Fruit fly (Drosophila melanogaster) ovary, adult (tissue): ENCODE data around the gene CG42233.
A peak's percentile ranks its signal among the peaks of the same experiment; 100 is the strongest.

Source experiments
- CG17801 ChIP-seq: fragments of 200-800 bp; optimal IDR thresholded peaks from 2 replicates; lab custom pipeline; 2019; ENCODE audit warnings: missing biosample characterization, mild to moderate bottlenecking, missing genetic modification characterization, moderate library complexity; ENCODE audit not compliant: partially characterized antibody

The CG42233 gene

DNA sequence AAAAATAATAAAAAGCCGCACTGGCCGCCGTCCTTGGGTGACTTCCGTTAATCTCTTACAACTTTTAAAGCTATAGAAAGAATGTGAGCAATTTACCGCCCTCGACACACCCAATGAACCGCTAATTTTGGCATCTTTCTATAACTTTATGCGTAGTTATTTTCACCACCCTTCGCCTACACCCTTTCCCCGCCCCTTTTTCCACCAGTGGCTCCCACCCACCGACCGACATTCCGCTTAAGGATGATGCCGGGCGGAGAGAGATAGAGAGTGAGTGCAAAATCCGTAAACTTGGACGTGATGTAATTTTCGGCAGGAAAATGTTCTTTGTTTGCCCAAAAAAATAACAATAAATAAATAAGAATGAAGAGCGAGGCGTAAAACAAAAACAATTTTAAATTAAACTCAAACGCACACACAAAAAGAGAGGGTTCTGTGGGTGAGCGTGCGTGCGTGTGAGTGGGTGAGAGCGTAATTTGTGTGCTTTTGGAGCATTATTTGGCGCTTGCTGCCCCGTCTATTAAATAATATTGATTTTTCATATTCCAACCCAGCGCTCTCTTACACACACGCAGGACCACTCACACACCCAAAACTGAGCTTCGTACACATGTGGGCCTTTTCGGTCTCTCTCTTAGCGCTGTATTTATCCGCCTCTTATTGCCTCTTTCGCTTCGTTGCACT lies 27.5 kb downstream of the CG42233 start:
- TF ChIP-seq CG17801 (GFP tag; lab: Kevin White, UChicago) = no peak

DNA sequence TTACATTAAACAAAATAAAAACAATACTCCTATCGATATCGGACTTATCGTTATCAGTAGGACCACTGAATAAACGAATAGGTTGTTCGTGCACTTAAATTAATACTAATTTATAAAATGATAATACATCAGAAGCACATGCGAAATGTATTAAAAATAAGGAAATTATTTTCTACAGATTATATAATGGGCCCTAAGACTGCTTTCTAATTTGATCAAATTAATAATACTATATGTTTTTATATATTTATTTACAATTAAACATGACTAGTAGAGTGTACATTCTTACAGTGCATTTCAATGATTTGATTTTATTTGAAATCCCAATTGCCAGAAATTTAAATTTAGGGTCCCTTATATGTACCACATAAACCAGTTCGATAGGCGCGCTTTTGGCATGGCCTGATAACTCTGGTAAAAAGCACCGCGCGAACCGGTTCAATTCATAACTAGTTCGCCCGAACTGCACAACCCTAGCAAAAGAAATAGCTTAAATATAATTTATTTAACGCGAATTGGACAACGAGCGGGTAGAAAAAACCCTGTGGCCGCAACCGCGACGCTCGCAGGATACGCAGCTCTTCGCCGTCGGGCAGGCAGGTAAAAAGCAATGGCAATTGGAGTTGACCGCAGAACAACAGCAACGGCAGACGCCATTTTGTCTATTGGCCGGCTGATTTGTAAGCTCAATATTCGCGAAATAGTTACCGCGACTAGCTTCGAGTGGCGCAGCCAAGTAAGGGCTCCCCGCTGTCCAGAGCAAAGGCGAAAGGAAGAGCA lies 28.3 kb downstream of the CG42233 start, which contains the start of the genes CG2126 and faf:
Gene CG2126 (minus strand): TSS at position 70 of the 780 bp plus-strand sequence.
Gene faf (plus strand): TSS at position 438 of the 780 bp plus-strand sequence.
- peak; percentile 75 for TF ChIP-seq CG17801 (GFP tag; lab: Kevin White, UChicago)

DNA sequence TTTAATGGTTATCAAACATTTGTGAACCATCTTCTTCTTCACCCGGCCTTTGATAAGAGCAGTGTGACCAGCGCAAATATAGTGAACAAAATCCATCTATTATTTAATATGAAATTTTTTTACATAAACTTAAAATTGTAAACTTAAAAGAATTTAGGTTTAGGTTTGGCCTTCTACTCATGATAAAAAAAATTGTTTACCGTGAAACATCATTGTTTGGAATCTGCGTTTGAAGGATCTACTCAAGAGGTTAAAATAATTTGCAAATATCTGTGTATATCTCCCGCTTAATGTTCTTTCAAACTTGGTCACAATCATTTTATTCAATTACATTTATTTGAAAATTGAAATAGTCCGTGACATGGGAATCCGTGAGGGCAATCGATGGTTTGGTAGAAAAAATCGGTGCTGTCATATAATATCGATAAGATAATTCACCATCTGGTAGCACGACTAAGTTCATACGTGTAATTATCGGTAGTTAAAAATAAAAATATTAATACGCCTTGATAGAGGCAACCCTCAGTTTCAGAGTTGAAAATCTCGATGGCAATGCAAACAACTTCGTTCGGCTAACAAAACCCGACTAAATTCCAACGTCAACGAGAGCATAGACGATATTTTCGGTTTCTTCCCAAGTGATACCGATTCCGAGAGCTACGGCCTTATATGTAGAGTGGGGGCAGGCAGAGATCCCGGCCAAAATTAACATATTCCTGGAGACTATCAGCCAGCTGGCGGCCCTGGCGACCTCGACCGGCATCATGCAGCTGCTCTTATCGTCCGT lies 33.1 kb downstream of the CG42233 start, which contains the start of the genes betaGlu and sip3:
Gene betaGlu (minus strand): TSS at position 59 of the 787 bp plus-strand sequence.
Gene sip3 (plus strand): TSS at position 430 of the 787 bp plus-strand sequence.
- peak; percentile 6 for TF ChIP-seq CG17801 (GFP tag; lab: Kevin White, UChicago)

DNA sequence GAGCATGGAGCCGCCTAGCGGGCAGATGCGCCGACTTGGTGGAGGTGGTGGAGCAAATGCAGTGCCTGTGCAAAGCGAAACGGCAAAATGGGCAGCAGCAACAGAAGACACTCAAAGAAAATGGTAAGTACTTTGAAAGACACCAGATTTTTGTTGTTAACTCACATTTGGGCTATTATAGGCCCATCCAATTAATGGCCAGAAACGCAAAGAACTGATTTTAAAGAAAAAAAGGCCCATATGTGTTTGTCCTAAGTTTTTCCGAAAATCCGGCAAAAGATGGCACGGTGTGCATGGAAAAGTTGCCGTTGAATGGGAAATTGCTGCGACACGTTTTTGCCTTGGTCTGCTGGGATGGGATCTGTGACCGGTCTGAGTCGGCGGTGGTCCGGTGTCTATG lies 36.9 kb downstream of the CG42233 start:
- TF ChIP-seq CG17801 (GFP tag; lab: Kevin White, UChicago) = no peak

DNA sequence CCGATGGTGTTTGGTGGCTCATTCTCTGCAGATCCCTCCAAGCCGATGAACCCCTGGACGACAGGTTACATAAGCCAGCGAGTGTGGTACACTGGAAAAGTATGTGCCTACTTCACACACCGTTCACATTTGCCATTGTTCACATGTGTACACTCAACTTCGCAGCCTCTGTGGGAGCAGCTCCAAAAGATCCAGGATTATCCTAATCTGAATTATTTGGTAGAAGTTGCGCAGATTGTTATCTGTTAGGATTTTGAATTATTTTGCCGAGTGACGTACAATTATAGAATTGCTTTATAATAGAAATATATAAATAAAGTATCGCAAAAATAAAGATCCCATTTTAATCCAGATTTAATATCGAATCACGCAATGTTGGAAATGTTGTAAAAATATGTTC lies 37.5 kb downstream of the CG42233 start:
- no peak for TF ChIP-seq CG17801 (GFP tag; lab: Kevin White, UChicago)

DNA sequence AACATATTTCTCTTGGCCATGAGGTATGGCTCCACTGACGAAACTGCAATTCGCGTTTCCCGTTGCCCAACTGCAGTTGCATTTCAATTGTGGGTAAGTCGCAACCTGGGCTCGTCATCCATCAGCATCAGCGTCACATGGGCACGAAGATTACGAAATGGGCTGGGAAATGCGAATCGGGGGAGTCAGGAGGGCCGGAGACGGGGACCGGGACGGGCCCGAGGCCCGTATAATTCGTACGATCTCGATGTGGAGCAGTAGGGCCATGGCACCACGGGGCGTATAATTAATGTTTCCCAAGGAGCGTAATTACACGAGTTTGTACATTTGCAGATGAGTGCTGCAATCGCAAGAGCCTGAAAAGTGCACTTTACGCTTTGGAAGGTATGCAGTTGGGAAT lies 39.9 kb downstream of the CG42233 start:
- no peak for TF ChIP-seq CG17801 (GFP tag; lab: Kevin White, UChicago)

DNA sequence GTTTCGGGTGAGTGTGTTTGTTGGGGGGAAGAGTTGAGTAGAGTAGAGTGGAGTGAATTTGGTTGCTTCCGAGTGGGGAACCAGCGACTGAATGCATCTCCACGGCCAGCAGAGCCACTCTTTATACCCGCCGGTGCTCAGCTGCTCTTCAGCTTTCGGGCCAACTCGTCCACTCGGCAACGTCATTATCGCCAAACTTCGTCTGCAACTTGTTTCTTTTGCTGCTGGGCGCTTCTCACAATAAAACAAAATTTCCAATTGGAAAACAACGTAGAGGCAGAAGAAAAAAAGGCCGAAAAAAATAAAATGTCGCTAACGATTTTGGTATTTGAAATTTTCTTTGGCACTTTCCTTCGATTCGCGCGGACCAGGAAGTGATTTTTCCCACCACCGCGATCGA lies 40.4 kb downstream of the CG42233 start, which contains the start of gene CG2150:
Gene CG2150 (minus strand): TSS at position 101 of the 400 bp plus-strand sequence.
- no peak for TF ChIP-seq CG17801 (GFP tag; lab: Kevin White, UChicago)

DNA sequence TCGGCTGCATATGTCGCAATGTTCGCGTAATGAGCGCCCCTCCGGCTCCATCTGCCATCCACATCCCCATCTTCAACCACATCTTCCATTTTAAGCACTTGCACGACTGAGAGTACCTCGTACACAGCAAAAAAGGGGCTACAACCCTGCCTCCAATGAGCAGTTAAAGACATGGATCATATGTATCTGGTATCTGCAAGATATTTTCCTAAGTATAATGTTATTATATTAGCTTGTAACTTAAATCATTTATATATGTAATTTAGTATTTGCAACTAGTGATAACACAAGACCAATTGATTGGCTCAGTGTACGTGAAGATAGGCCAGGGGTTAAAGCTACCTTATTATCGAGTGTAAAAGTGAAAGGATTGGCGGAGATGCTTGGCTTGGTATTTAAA lies 42.4 kb downstream of the CG42233 start:
- TF ChIP-seq CG17801 (GFP tag; lab: Kevin White, UChicago) = no peak

DNA sequence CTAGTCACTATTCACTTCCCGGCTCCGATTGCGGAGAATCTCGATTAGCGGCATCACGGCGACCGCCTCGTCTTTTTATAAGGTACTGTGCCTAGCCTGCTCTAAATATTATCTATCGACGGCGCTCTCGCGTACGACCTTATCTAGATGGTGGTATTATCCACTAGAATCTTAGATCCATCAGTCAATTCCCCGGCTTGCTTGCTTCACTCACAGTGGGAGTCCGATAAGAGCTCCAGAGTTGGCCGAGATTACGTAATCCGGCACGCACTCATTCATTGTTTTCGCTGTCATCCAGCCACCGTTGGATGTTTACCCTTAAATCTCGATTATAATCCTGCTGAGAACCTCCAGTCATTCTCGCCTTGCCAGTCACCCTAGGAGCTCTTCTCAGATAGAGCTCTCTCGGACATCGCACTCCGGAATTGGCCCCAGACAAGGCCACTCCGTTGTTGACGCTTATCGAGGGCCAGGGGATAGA lies 43.5 kb downstream of the CG42233 start, which contains the start of gene Smvt:
Gene Smvt (minus strand): TSS at position 51 of the 481 bp plus-strand sequence.
- no peak for TF ChIP-seq CG17801 (GFP tag; lab: Kevin White, UChicago)

DNA sequence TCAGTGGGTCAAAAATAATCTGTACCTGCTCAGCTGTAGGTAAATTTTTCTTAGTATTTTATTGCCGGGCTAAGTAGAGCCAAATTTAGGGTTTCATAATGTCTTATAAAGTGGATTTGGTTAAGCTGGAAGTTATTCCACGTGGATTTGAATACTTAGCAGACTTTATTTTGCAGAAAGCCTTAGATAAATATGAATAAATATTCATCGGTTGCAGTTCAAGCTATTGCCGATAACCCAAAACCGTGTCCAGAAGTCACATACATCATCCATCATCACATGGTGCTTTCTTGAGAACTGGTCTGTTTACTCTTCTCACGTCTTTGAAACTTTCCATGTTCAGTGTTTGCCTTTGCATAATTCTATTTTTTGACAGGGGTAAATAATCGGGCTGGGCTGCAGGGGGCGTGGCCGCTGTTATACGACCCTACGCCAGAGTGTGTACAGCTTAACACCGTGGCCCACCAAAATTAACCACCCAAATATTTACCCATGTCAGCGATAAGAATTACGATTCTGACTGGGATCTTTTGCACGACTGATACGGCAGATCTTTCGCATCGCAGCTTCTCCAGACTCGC lies 46.4 kb downstream of the CG42233 start, which contains the start of gene CG2187:
Gene CG2187 (minus strand): TSS at position 51 of the 581 bp plus-strand sequence.
- no peak for TF ChIP-seq CG17801 (GFP tag; lab: Kevin White, UChicago)

DNA sequence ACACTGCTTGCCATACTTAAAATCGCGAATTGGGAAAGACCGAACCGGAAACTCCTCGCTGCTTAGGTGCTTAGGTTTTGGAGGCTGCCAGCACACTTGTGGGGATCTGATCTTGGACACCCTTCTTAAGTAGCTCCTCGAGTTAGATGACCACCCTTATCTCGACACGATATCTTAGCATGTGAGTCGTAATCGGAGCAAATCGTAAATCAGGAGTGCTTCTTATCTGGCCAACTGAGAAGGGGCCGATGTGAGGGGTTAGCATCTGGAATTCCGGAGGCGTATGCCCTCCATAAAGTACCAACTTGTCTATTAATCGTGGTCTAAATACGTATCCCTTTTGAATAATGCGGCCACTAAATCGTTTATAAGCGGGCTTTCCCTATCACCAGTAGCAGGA lies 50.5 kb downstream of the CG42233 start, which contains the start of gene salt:
Gene salt (minus strand): TSS at position 101 of the 400 bp plus-strand sequence.
- no peak for TF ChIP-seq CG17801 (GFP tag; lab: Kevin White, UChicago)
